Worm (Caenorhabditis elegans) whole organism, L1 larva: ENCODE results near the gene sam-4.

Experiments
- blmp-1 ChIP-seq: fragments of 150-350 bp; optimal IDR thresholded peaks from 2 replicates; lab custom pipeline; 2014; ENCODE audit warnings: missing biosample characterization, missing genetic modification characterization
- ceh-63 ChIP-seq: fragments of 200-800 bp; sonication (Bioruptor generic); optimal IDR thresholded peaks from 2 replicates; lab custom pipeline; 2018; ENCODE audit warnings: mild to moderate bottlenecking, missing genetic modification characterization, missing compliant biosample characterization
- fos-1 ChIP-seq: fragments of 150-350 bp; optimal IDR thresholded peaks from 2 replicates; lab custom pipeline; 2014; ENCODE audit warnings: missing biosample characterization, missing genetic modification characterization
- lin-13 ChIP-seq: fragments of 150-350 bp; optimal IDR thresholded peaks from 2 replicates; lab custom pipeline; 2014; ENCODE audit warnings: missing biosample characterization, missing genetic modification reagents, missing genetic modification characterization
- nhr-11 ChIP-seq: fragments of 150-350 bp; optimal IDR thresholded peaks from 2 replicates; lab custom pipeline; 2014; ENCODE audit warnings: missing biosample characterization, missing genetic modification characterization
- nhr-76 ChIP-seq: sonication (generic microtip); optimal IDR thresholded peaks from 2 replicates; lab custom pipeline; 2017; ENCODE audit warnings: missing biosample characterization, missing genetic modification characterization
- nhr-77 ChIP-seq: fragments of 150-350 bp; optimal IDR thresholded peaks from 2 replicates; lab custom pipeline; 2014; ENCODE audit warnings: missing biosample characterization, missing genetic modification characterization
- nhr-90 ChIP-seq: sonication (generic microtip); optimal IDR thresholded peaks from 2 replicates; lab custom pipeline; 2016; ENCODE audit warnings: mild to moderate bottlenecking, missing genetic modification characterization, missing compliant biosample characterization; ENCODE audit not compliant: poor library complexity
- sptf-1 ChIP-seq: fragments of 150-350 bp; optimal IDR thresholded peaks from 2 replicates; lab custom pipeline; 2014; ENCODE audit warnings: missing biosample characterization, missing genetic modification characterization
- sup-37 ChIP-seq: fragments of 200-800 bp; sonication (Bioruptor generic); optimal IDR thresholded peaks from 2 replicates; lab custom pipeline; 2018; ENCODE audit warnings: mild to moderate bottlenecking, missing genetic modification characterization, missing compliant biosample characterization
- tbx-2 ChIP-seq: sonication (generic microtip); optimal IDR thresholded peaks from 2 replicates; lab custom pipeline; 2016; ENCODE audit warnings: missing genetic modification characterization, missing compliant biosample characterization
- unc-130 ChIP-seq: fragments of 150-350 bp; optimal IDR thresholded peaks from 2 replicates; lab custom pipeline; 2017; ENCODE audit warnings: missing biosample characterization, missing genetic modification characterization, inconsistent platforms
- unc-86 ChIP-seq: sonication (generic microtip); optimal IDR thresholded peaks from 2 replicates; lab custom pipeline; 2016; ENCODE audit warnings: missing genetic modification characterization, missing compliant biosample characterization
- zag-1 ChIP-seq: fragments of 150-350 bp; optimal IDR thresholded peaks from 2 replicates; lab custom pipeline; 2014; ENCODE audit warnings: missing biosample characterization, missing genetic modification characterization

DNA sequence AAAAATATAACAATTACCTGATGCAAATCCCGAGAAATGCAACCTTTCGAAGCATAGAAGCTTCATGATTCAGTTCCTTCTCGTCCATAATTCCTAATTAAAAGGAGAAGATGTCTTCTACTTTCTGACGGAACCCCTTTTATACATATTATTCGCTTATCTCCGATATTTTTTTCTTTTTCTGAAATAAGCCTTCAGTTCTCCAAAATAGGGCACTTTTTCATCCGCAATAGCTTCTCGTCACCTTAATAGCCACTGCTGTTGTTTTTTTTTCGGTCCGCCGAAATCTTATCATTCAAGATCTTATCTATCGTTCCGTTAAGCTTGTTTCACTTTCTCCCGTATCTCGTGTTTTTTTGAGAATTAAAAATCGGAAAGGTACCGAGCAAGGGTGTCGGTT lies 3.2 kb upstream of the sam-4 start, which contains the start of gene bli-2:
- TF ChIP-seq lin-13 (GFP tag; lab: Kevin White, UChicago), result no peak
- no peak for TF ChIP-seq unc-130 (tag; lab: Kevin White, UChicago)
- TF ChIP-seq ceh-63 (GFP tag; lab: Kevin White, UChicago), result no peak
- TF ChIP-seq nhr-11, result no peak
- no peak for TF ChIP-seq blmp-1 (tag; lab: Kevin White, UChicago)
- TF ChIP-seq sptf-1 (tag; lab: Kevin White, UChicago), result no peak
- no peak for TF ChIP-seq sup-37 (GFP tag; lab: Kevin White, UChicago)
- TF ChIP-seq nhr-76 (tag; lab: Kevin White, UChicago), result no peak
- TF ChIP-seq fos-1 (tag; lab: Kevin White, UChicago), result no peak
- no peak for TF ChIP-seq unc-86 (tag; lab: Kevin White, UChicago)
- TF ChIP-seq nhr-90 (tag; lab: Kevin White, UChicago), result no peak
- TF ChIP-seq zag-1, result no peak
- no peak for TF ChIP-seq nhr-77 (tag; lab: Kevin White, UChicago)
- TF ChIP-seq tbx-2 (tag; lab: Kevin White, UChicago), result no peak
